Fruit fly (Drosophila melanogaster) whole organism, pupa: ENCODE data around the gene CG12814.

Source experiments
- CG14655 ChIP-seq: fragments of 200-800 bp; sonication (Bioruptor generic); optimal IDR thresholded peaks from 3 replicates; lab custom pipeline; 2017; ENCODE audit warnings: mild to moderate bottlenecking, missing biosample characterization, missing genetic modification reagents, missing genetic modification characterization
- CG34367 ChIP-seq: fragments of 200-800 bp; sonication (Bioruptor generic); optimal IDR thresholded peaks from 2 replicates; lab custom pipeline; 2018; ENCODE audit warnings: missing biosample characterization, mild to moderate bottlenecking, missing genetic modification characterization
- CG4496 ChIP-seq: fragments of 200-800 bp; sonication (Bioruptor generic); IDR thresholded peaks from 3 replicates; pipeline ENCODE4 v1.3.6; 2022; ENCODE audit warnings: missing biosample characterization, missing genetic modification characterization

DNA sequence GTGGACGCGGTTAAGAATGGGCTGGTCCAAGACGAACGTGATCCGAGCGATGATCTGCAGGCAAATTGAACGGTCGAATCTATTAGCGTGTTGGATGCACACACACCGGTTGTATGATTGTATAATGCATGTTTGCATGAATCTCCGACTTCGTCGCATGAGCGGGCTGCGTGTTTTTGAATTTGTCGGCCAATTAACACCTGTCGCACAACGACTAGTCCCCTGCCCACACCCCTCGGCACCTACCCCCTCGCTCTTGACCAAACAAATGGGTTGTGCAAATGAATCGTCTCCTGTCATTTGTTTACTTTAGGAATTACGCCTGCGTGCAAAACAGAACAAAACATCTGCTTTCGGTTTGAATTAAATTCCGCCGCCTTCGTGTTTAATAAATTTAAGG, 54.4 kb downstream of the CG12814 start:
- TF ChIP-seq CG14655 (GFP tag; lab: Kevin White, UChicago) (no peak), CG4496 (GFP tag; lab: Robert Waterston, UW) (0 out of 3 replicates have a peak, but pooled peaks have one; percentile 13), CG34367 (tag; lab: Kevin White, UChicago) (no peak)
